Worm (Caenorhabditis elegans) whole organism, young adult: ENCODE measurements around the gene D1054.1.
A peak's percentile ranks its signal among the peaks of the same experiment; 100 is the strongest.

Experiments
- B0019.2 ChIP-seq: fragments of 200-800 bp; sonication (Bioruptor generic); conservative IDR thresholded peaks from 2 replicates; pipeline ENCODE4 v1.3.6; 2022; ENCODE audit warnings: missing genetic modification reagents, missing genetic modification characterization, missing compliant biosample characterization
- B0336.3 ChIP-seq: fragments of 200-800 bp; sonication (Bioruptor generic); IDR thresholded peaks from 2 replicates; pipeline ENCODE4 v1.3.6; 2022; ENCODE audit warnings: missing genetic modification characterization, missing compliant biosample characterization
- C06A6.2 ChIP-seq: fragments of 200-800 bp; sonication (Bioruptor generic); conservative IDR thresholded peaks from 2 replicates; pipeline ENCODE4 v1.3.6; 2022; ENCODE audit warnings: missing genetic modification characterization, missing compliant biosample characterization
- F33H1.4 ChIP-seq: fragments of 200-800 bp; sonication (Bioruptor generic); IDR thresholded peaks from 2 replicates; pipeline ENCODE4 v1.3.6; 2022; ENCODE audit warnings: missing genetic modification reagents, missing genetic modification characterization, missing compliant biosample characterization
- F55B11.4 ChIP-seq: sonication (generic microtip); optimal IDR thresholded peaks from 2 replicates; lab custom pipeline; 2016; ENCODE audit warnings: missing compliant biosample characterization, missing genetic modification characterization, borderline replicate concordance; ENCODE audit not compliant: insufficient read depth
- F57A8.1 ChIP-seq: fragments of 200-800 bp; sonication (Bioruptor generic); optimal IDR thresholded peaks from 2 replicates; lab custom pipeline; 2018; ENCODE audit warnings: mild to moderate bottlenecking, missing genetic modification characterization, moderate library complexity, missing compliant biosample characterization
- K11D2.4 ChIP-seq: fragments of 200-800 bp; sonication (Bioruptor generic); IDR thresholded peaks from 2 replicates; pipeline ENCODE4 v1.3.6; 2022; ENCODE audit warnings: missing genetic modification reagents, missing genetic modification characterization, missing compliant biosample characterization
- K12H6.12 ChIP-seq: fragments of 200-800 bp; sonication (Bioruptor generic); optimal IDR thresholded peaks from 2 replicates; lab custom pipeline; 2018; ENCODE audit warnings: mild to moderate bottlenecking, missing genetic modification characterization, missing compliant biosample characterization
- T26A5.8 ChIP-seq: sonication (generic microtip); optimal IDR thresholded peaks from 2 replicates; lab custom pipeline; 2016; ENCODE audit warnings: missing genetic modification characterization, missing compliant biosample characterization
- Y79H2A.3 ChIP-seq: fragments of 200-800 bp; sonication (Bioruptor generic); conservative IDR thresholded peaks from 2 replicates; pipeline ENCODE4 v1.3.6; 2022; ENCODE audit warnings: missing genetic modification reagents, missing genetic modification characterization, missing compliant biosample characterization
- ZK185.1 ChIP-seq: sonication (generic microtip); optimal IDR thresholded peaks from 2 replicates; lab custom pipeline; 2016; ENCODE audit warnings: mild to moderate bottlenecking, missing genetic modification characterization, missing compliant biosample characterization; ENCODE audit not compliant: poor library complexity, severe bottlenecking
- akir-1 ChIP-seq: fragments of 200-800 bp; sonication (Bioruptor generic); optimal IDR thresholded peaks from 2 replicates; lab custom pipeline; 2018; ENCODE audit warnings: mild to moderate bottlenecking, missing genetic modification characterization, moderate library complexity, missing compliant biosample characterization
- ama-1 ChIP-seq, 3 experiments: fragments of 150-350 bp in 1 of 3; sonication (generic microtip) in 2 of 3; optimal IDR thresholded peaks; 2 replicates each; lab custom pipeline; 2014 to 2018; ENCODE audit warnings: missing biosample characterization in 2 of 3, missing genetic modification characterization in 2 of 3, missing genetic modification reagents in 2 of 3
- atf-7 ChIP-seq: sonication (generic microtip); optimal IDR thresholded peaks from 2 replicates; lab custom pipeline; 2017; ENCODE audit warnings: mild to moderate bottlenecking, missing genetic modification characterization, missing compliant biosample characterization
- attf-3 ChIP-seq: fragments of 200-800 bp; sonication (Bioruptor generic); conservative IDR thresholded peaks from 2 replicates; pipeline ENCODE4 v1.3.6; 2022; ENCODE audit warnings: missing genetic modification reagents, missing genetic modification characterization, missing compliant biosample characterization
- attf-5 ChIP-seq: fragments of 200-800 bp; sonication (Bioruptor generic); optimal IDR thresholded peaks from 2 replicates; lab custom pipeline; 2018; ENCODE audit warnings: mild to moderate bottlenecking, missing genetic modification characterization, missing compliant biosample characterization
- bed-1 ChIP-seq: fragments of 200-800 bp; sonication (Bioruptor generic); IDR thresholded peaks from 2 replicates; pipeline ENCODE4 v1.3.6; 2022; ENCODE audit warnings: missing genetic modification reagents, missing genetic modification characterization, missing compliant biosample characterization
- cebp-1 ChIP-seq, 2 experiments: fragments of 200-800 bp in 1 of 2; sonication (Bioruptor generic) in 1 of 2; sonication (generic microtip) in 1 of 2; IDR thresholded peaks in 1 of 2; optimal IDR thresholded peaks in 1 of 2; 2 replicates each; pipeline versions ENCODE4 v1.3.6 to Lab custom; 2017 to 2022; ENCODE audit warnings: missing compliant biosample characterization in 2 of 2, missing genetic modification characterization in 2 of 2, mild to moderate bottlenecking in 1 of 2, missing genetic modification reagents in 1 of 2, moderate library complexity in 1 of 2
- ceh-40 ChIP-seq: fragments of 200-800 bp; sonication (Bioruptor generic); IDR thresholded peaks from 2 replicates; pipeline ENCODE4 v1.3.6; 2022; ENCODE audit warnings: missing genetic modification characterization, missing compliant biosample characterization
- ceh-91 ChIP-seq: fragments of 200-800 bp; sonication (Bioruptor generic); IDR thresholded peaks from 2 replicates; pipeline ENCODE4 v1.3.6; 2022; ENCODE audit warnings: missing genetic modification reagents, missing genetic modification characterization, missing compliant biosample characterization
- die-1 ChIP-seq: sonication (generic microtip); optimal IDR thresholded peaks from 2 replicates; lab custom pipeline; 2016; ENCODE audit warnings: missing genotype, mild to moderate bottlenecking, missing genetic modification characterization, missing compliant biosample characterization
- dpff-1 ChIP-seq: sonication (generic microtip); optimal IDR thresholded peaks from 2 replicates; lab custom pipeline; 2017; ENCODE audit warnings: mild to moderate bottlenecking, missing genetic modification characterization, missing compliant biosample characterization
- dpl-1 ChIP-seq: fragments of 150-350 bp; optimal IDR thresholded peaks from 2 replicates; lab custom pipeline; 2014; ENCODE audit warnings: missing biosample characterization, missing genetic modification reagents, missing genetic modification characterization
- efl-1 ChIP-seq: fragments of 150-350 bp; optimal IDR thresholded peaks from 2 replicates; lab custom pipeline; 2014; ENCODE audit warnings: missing biosample characterization, missing genetic modification reagents, missing genetic modification characterization
- egl-44 ChIP-seq: fragments of 200-800 bp; sonication (Bioruptor generic); IDR thresholded peaks from 2 replicates; pipeline ENCODE4 v1.3.6; 2022; ENCODE audit warnings: missing genetic modification reagents, missing genetic modification characterization, missing compliant biosample characterization
- egrh-3 ChIP-seq: fragments of 200-800 bp; sonication (Bioruptor generic); IDR thresholded peaks from 2 replicates; pipeline ENCODE4 v1.3.6; 2022; ENCODE audit warnings: missing genetic modification reagents, missing genetic modification characterization, missing compliant biosample characterization
- hlh-12 ChIP-seq: sonication (generic microtip); optimal IDR thresholded peaks from 2 replicates; lab custom pipeline; 2016; ENCODE audit warnings: missing genetic modification characterization, missing compliant biosample characterization
- hlh-26 ChIP-seq: fragments of 200-800 bp; sonication (Bioruptor generic); conservative IDR thresholded peaks from 2 replicates; pipeline ENCODE4 v1.3.6; 2022; ENCODE audit warnings: missing genetic modification reagents, missing genetic modification characterization, missing compliant biosample characterization
- hmg-1.2 ChIP-seq: fragments of 200-800 bp; sonication (Bioruptor generic); IDR thresholded peaks from 2 replicates; pipeline ENCODE4 v1.3.6; 2022; ENCODE audit warnings: missing genetic modification reagents, missing genetic modification characterization, missing compliant biosample characterization
- lag-1 ChIP-seq: fragments of 200-800 bp; sonication (Bioruptor generic); IDR thresholded peaks from 2 replicates; pipeline ENCODE4 v1.3.6; 2022; ENCODE audit warnings: missing genetic modification reagents, missing genetic modification characterization, missing compliant biosample characterization
- lir-1 ChIP-seq: fragments of 200-800 bp; sonication (Bioruptor generic); conservative IDR thresholded peaks from 2 replicates; pipeline ENCODE4 v1.3.6; 2022; ENCODE audit warnings: missing genetic modification reagents, missing genetic modification characterization, missing compliant biosample characterization
- madf-10 ChIP-seq: sonication (generic microtip); optimal IDR thresholded peaks from 2 replicates; lab custom pipeline; 2016; ENCODE audit warnings: mild to moderate bottlenecking, missing genetic modification characterization, missing compliant biosample characterization
- mxl-1 ChIP-seq: sonication (generic microtip); optimal IDR thresholded peaks from 2 replicates; lab custom pipeline; 2016; ENCODE audit warnings: missing genetic modification characterization, missing compliant biosample characterization
- nfya-2 ChIP-seq: fragments of 200-800 bp; sonication (Bioruptor generic); IDR thresholded peaks from 2 replicates; pipeline ENCODE4 v1.3.6; 2022; ENCODE audit warnings: missing genetic modification reagents, missing genetic modification characterization, missing compliant biosample characterization
- nhr-179 ChIP-seq: sonication (generic microtip); optimal IDR thresholded peaks from 2 replicates; lab custom pipeline; 2016; ENCODE audit warnings: mild to moderate bottlenecking, missing genetic modification characterization, missing compliant biosample characterization
- nhr-27 ChIP-seq: fragments of 200-800 bp; sonication (Bioruptor generic); optimal IDR thresholded peaks from 2 replicates; lab custom pipeline; 2018; ENCODE audit warnings: mild to moderate bottlenecking, missing genetic modification characterization, moderate library complexity, missing compliant biosample characterization
- rec-8 ChIP-seq, 2 experiments: sonication (generic microtip); optimal IDR thresholded peaks; 2 replicates each; lab custom pipeline; 2016; ENCODE audit warnings: mild to moderate bottlenecking in 2 of 2, missing genetic modification characterization in 2 of 2, missing genetic modification reagents in 2 of 2, missing genotype in 2 of 2, missing biosample characterization in 1 of 2, missing compliant biosample characterization in 1 of 2, moderate library complexity in 1 of 2
- rpc-1 ChIP-seq, 2 experiments: fragments of 150-350 bp in 1 of 2; sonication (generic microtip) in 1 of 2; optimal IDR thresholded peaks; 2 replicates each; lab custom pipeline; 2014 to 2018; ENCODE audit warnings: missing biosample characterization in 1 of 2, missing genetic modification characterization in 1 of 2, missing genetic modification reagents in 1 of 2, missing genotype in 1 of 2
- snpc-3.4 ChIP-seq: sonication (generic microtip); optimal IDR thresholded peaks from 2 replicates; lab custom pipeline; 2017; ENCODE audit warnings: missing genetic modification characterization, mild to moderate bottlenecking, missing compliant biosample characterization, antibody characterized with exemption, moderate library complexity, missing genotype, missing genetic modification reagents
- tbp1 ChIP-seq: fragments of 200-800 bp; sonication (Bioruptor generic); optimal IDR thresholded peaks from 2 replicates; lab custom pipeline; 2018; ENCODE audit warnings: mild to moderate bottlenecking, missing genetic modification characterization, missing compliant biosample characterization
- unc-62 ChIP-seq: fragments of 150-350 bp; optimal IDR thresholded peaks from 2 replicates; lab custom pipeline; 2014; ENCODE audit warnings: missing biosample characterization, missing genetic modification reagents, missing genetic modification characterization
- xnd-1 ChIP-seq: sonication (generic microtip); optimal IDR thresholded peaks from 2 replicates; lab custom pipeline; 2016; ENCODE audit warnings: missing genotype, missing genetic modification reagents, missing genetic modification characterization, missing compliant biosample characterization
- zim-3 ChIP-seq: sonication (generic microtip); optimal IDR thresholded peaks from 2 replicates; lab custom pipeline; 2017; ENCODE audit warnings: mild to moderate bottlenecking, missing genetic modification characterization, moderate library complexity, missing compliant biosample characterization
- ztf-18 ChIP-seq: sonication (generic microtip); optimal IDR thresholded peaks from 2 replicates; lab custom pipeline; 2016; ENCODE audit warnings: missing genotype, mild to moderate bottlenecking, missing genetic modification characterization, missing compliant biosample characterization
- ztf-26 ChIP-seq: sonication (generic microtip); optimal IDR thresholded peaks from 2 replicates; lab custom pipeline; 2017; ENCODE audit warnings: missing genetic modification characterization, missing compliant biosample characterization
- ztf-28 ChIP-seq: fragments of 200-800 bp; sonication (Bioruptor generic); IDR thresholded peaks from 2 replicates; pipeline ENCODE4 v1.3.6; 2022; ENCODE audit warnings: missing genetic modification reagents, missing genetic modification characterization, missing compliant biosample characterization
- ztf-6 ChIP-seq: fragments of 200-800 bp; sonication (Bioruptor generic); IDR thresholded peaks from 2 replicates; pipeline ENCODE4 v1.3.6; 2022; ENCODE audit warnings: missing genetic modification reagents, missing genetic modification characterization, missing compliant biosample characterization

Gene D1054.1

ce11 chrV:10807862-10808327, 37.9 kb upstream of the D1054.1 start, which contains the start of gene plrg-1:
plrg-1 (minus strand) TSS chrV:10807912.
- peak; percentile 83 for TF ChIP-seq ceh-91 (GFP tag; lab: Robert Waterston, UW)
- TF ChIP-seq tbp1 = peak; percentile 69
- peak; percentile 47 for TF ChIP-seq rpc-1 (optimal IDR thresholded peaks at IDR 0.05; lab: Kevin White, UChicago)
- no peak for TF ChIP-seq rpc-1 (tag; optimal IDR thresholded peaks at IDR 0.05; lab: Kevin White, UChicago)
- TF ChIP-seq F55B11.4 (tag; lab: Kevin White, UChicago) = no peak
- TF ChIP-seq atf-7 (tag; lab: Kevin White, UChicago) = peak; percentile 58
- 0 out of 2 replicates have a peak, but pooled peaks have one; percentile 74 for TF ChIP-seq Y79H2A.3 (GFP tag; lab: Robert Waterston, UW)
- TF ChIP-seq egl-44 (GFP tag; lab: Robert Waterston, UW) = peak; percentile 95
- peak; percentile 84 for TF ChIP-seq B0336.3
- peak; percentile 43 for TF ChIP-seq die-1
- no peak for TF ChIP-seq nhr-179
- no peak for TF ChIP-seq hlh-26 (GFP tag; lab: Robert Waterston, UW)
- TF ChIP-seq ztf-6 (GFP tag; lab: Robert Waterston, UW) = peak; percentile 72; the same call in 1 of the 2 replicates
- TF ChIP-seq bed-1 (GFP tag; lab: Robert Waterston, UW) = no peak
- TF ChIP-seq ztf-26 (tag; lab: Kevin White, UChicago) = peak; percentile 32
- peak; percentile 45 for TF ChIP-seq K12H6.12 (tag; lab: Kevin White, UChicago)
- 0 out of 2 replicates have a peak, but pooled peaks have one; percentile 49 for TF ChIP-seq lag-1
- no peak for TF ChIP-seq nfya-2 (GFP tag; lab: Robert Waterston, UW)
- peak; percentile 76 for TF ChIP-seq K11D2.4 (GFP tag; lab: Robert Waterston, UW)
- TF ChIP-seq C06A6.2 (GFP tag; lab: Robert Waterston, UW) = peak; percentile 96
- no peak for TF ChIP-seq zim-3 (tag; lab: Kevin White, UChicago)
- TF ChIP-seq F33H1.4 = peak; percentile 55
- peak; percentile 75 for TF ChIP-seq attf-3
- TF ChIP-seq ceh-40 = 0 out of 2 replicates have a peak, but pooled peaks have one; percentile 34
- peak; percentile 28 for TF ChIP-seq xnd-1 (tag; lab: Kevin White, UChicago)
- no peak for TF ChIP-seq hlh-12 (tag; lab: Kevin White, UChicago)
- peak; percentile 91 for TF ChIP-seq ZK185.1 (tag; lab: Kevin White, UChicago)
- TF ChIP-seq attf-5 (GFP tag; lab: Kevin White, UChicago) = peak; percentile 97
- no peak for TF ChIP-seq unc-62 (GFP tag; lab: Kevin White, UChicago)
- no peak for TF ChIP-seq akir-1
- TF ChIP-seq ztf-18 = peak; percentile 73
- peak; percentile 52 for TF ChIP-seq madf-10
- peak; percentile 73 for TF ChIP-seq snpc-3.4
- peak; percentile 60; the same call in 1 of the 2 replicates for TF ChIP-seq egrh-3
- TF ChIP-seq ama-1 (optimal IDR thresholded peaks at IDR 0.05; lab: Kevin White, UChicago) = no peak
- TF ChIP-seq ama-1 (GFP tag; optimal IDR thresholded peaks at IDR 0.05; lab: Kevin White, UChicago) = no peak
- TF ChIP-seq rec-8 (tag; optimal IDR thresholded peaks at IDR 0.05; lab: Kevin White, UChicago) = peak; percentile 20 to 60
- TF ChIP-seq B0019.2 (GFP tag; lab: Robert Waterston, UW) = peak; percentile 73
- TF ChIP-seq cebp-1 (GFP tag; IDR thresholded peaks at IDR 0.05; lab: Robert Waterston, UW) = peak; percentile 99
- TF ChIP-seq cebp-1 (tag; optimal IDR thresholded peaks at IDR 0.05; lab: Kevin White, UChicago) = peak; percentile 99
- peak; percentile 79 for TF ChIP-seq lir-1
- no peak for TF ChIP-seq dpff-1 (tag; lab: Kevin White, UChicago)
- TF ChIP-seq F57A8.1 (GFP tag; lab: Kevin White, UChicago) = no peak
- TF ChIP-seq mxl-1 (tag; lab: Kevin White, UChicago) = no peak
- TF ChIP-seq efl-1 (GFP tag; lab: Kevin White, UChicago) = peak; percentile 59
- TF ChIP-seq nhr-27 (tag; lab: Kevin White, UChicago) = no peak
- TF ChIP-seq ztf-28 (GFP tag; lab: Robert Waterston, UW) = peak; percentile 82
- TF ChIP-seq hmg-1.2 (GFP tag; lab: Robert Waterston, UW) = peak; percentile 86
- TF ChIP-seq dpl-1 (GFP tag; lab: Kevin White, UChicago) = peak; percentile 74
- TF ChIP-seq T26A5.8 (tag; lab: Kevin White, UChicago) = no peak
